Worm (Caenorhabditis elegans): ENCODE data around the gene npr-4.

ce11 chrX:12595954-12596353, 44.5 kb upstream of the npr-4 start:
- no peak for TF ChIP-seq snpc-4 (tag; optimal IDR thresholded peaks at IDR 0.05)
- TF ChIP-seq ces-1 (GFP tag; optimal IDR thresholded peaks at IDR 0.05) = no peak
- no peak for TF ChIP-seq zip-8 (tag; optimal IDR thresholded peaks at IDR 0.05)
- no peak for TF ChIP-seq pha-4 (tag; optimal IDR thresholded peaks at IDR 0.05)
- TF ChIP-seq ceh-83 (GFP tag; optimal IDR thresholded peaks at IDR 0.05) = no peak
- TF ChIP-seq nhr-28 (tag; optimal IDR thresholded peaks at IDR 0.05) = no peak
- TF ChIP-seq drap-1 (GFP tag; optimal IDR thresholded peaks at IDR 0.05) = no peak
- no peak for TF ChIP-seq unc-39 (tag; optimal IDR thresholded peaks at IDR 0.05)
- TF ChIP-seq ztf-11 (tag; optimal IDR thresholded peaks at IDR 0.05) = no peak
- no peak for TF ChIP-seq mep-1 (tag; optimal IDR thresholded peaks at IDR 0.05)
- no peak for TF ChIP-seq lin-13 (tag; optimal IDR thresholded peaks at IDR 0.05)
